Worm (Caenorhabditis elegans) whole organism, mixed stage, embryonic: ENCODE data around the gene zim-3.

ENCODE experiments used
- blmp-1 ChIP-seq: fragments of 150-350 bp; optimal IDR thresholded peaks from 2 replicates; lab custom pipeline; 2014; ENCODE audit warnings: missing biosample characterization, missing genetic modification characterization
- elt-1 ChIP-seq: sonication (generic microtip); optimal IDR thresholded peaks from 2 replicates; lab custom pipeline; 2017; ENCODE audit warnings: missing genetic modification characterization, mild to moderate bottlenecking, missing compliant biosample characterization, antibody characterized with exemption, moderate library complexity, borderline replicate concordance; ENCODE audit not compliant: insufficient read depth
- elt-3 ChIP-seq: fragments of 150-350 bp; optimal IDR thresholded peaks from 2 replicates; lab custom pipeline; 2014; ENCODE audit warnings: missing biosample characterization, missing genetic modification characterization
- ham-2 ChIP-seq: fragments of 200-800 bp; sonication (Bioruptor generic); optimal IDR thresholded peaks from 2 replicates; lab custom pipeline; 2018; ENCODE audit warnings: mild to moderate bottlenecking, missing genetic modification characterization, missing compliant biosample characterization
- nhr-12 ChIP-seq: fragments of 150-350 bp; optimal IDR thresholded peaks from 2 replicates; lab custom pipeline; 2014; ENCODE audit warnings: missing biosample characterization, missing genetic modification characterization
- nhr-28 ChIP-seq: fragments of 150-350 bp; optimal IDR thresholded peaks from 2 replicates; lab custom pipeline; 2014; ENCODE audit warnings: missing biosample characterization, missing genetic modification characterization
- nhr-76 ChIP-seq: sonication (generic microtip); optimal IDR thresholded peaks from 2 replicates; lab custom pipeline; 2017; ENCODE audit warnings: missing biosample characterization, missing genetic modification characterization
- pha-4 ChIP-seq: fragments of 150-350 bp; optimal IDR thresholded peaks from 2 replicates; lab custom pipeline; 2018; ENCODE audit warnings: missing biosample characterization, missing genetic modification reagents, missing genetic modification characterization
- sem-2 ChIP-seq: fragments of 200-800 bp; sonication (Bioruptor generic); optimal IDR thresholded peaks from 2 replicates; lab custom pipeline; 2018; ENCODE audit warnings: mild to moderate bottlenecking, missing genetic modification characterization, missing compliant biosample characterization
- snpc-4 ChIP-seq: fragments of 150-350 bp; optimal IDR thresholded peaks from 2 replicates; lab custom pipeline; 2014; ENCODE audit warnings: missing biosample characterization, missing genetic modification characterization
- unc-62 ChIP-seq: fragments of 150-350 bp; optimal IDR thresholded peaks from 2 replicates; lab custom pipeline; 2014; ENCODE audit warnings: missing biosample characterization, missing genetic modification reagents, missing genetic modification characterization

DNA sequence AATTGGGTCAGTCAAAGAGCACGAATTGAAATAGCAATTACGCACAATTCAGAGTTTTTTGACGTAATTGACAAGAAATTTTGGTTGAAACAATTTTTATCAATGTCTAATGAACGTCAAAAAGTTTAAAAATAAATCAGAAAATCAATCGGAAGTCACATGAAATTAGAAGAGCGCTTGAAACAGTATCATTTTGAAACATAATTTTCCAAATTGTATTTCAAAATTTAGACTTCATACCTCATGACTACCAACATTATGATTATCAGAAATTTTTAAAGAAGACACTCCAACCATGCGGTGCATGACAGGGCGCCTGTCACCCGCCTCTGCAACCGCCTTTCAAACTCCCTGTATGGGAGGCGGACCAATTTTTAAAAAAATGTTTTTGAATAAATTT, 45.2 kb upstream of the zim-3 start:
- TF ChIP-seq unc-62: no peak
- no peak for TF ChIP-seq nhr-76
- TF ChIP-seq elt-3 (tag; lab: Kevin White, UChicago): no peak
- TF ChIP-seq sem-2: no peak
- TF ChIP-seq nhr-12 (tag; lab: Kevin White, UChicago): no peak
- no peak for TF ChIP-seq nhr-28 (tag; lab: Kevin White, UChicago)
- TF ChIP-seq elt-1: no peak
- no peak for TF ChIP-seq blmp-1 (tag; lab: Kevin White, UChicago)
- TF ChIP-seq pha-4 (tag; lab: Kevin White, UChicago): no peak
- TF ChIP-seq snpc-4 (tag; lab: Kevin White, UChicago): no peak
- TF ChIP-seq ham-2: no peak
